Worm (Caenorhabditis elegans) whole organism, L4 larva: Measurements from ENCODE around the gene Y46E12A.5.

Experiments
- ceh-20 ChIP-seq: fragments of 200-800 bp; sonication (Bioruptor generic); IDR thresholded peaks from 2 replicates; pipeline ENCODE4 v1.3.6; 2022; ENCODE audit warnings: missing genetic modification reagents, missing genetic modification characterization, missing compliant biosample characterization
- nhr-77 ChIP-seq: fragments of 150-350 bp; optimal IDR thresholded peaks from 2 replicates; lab custom pipeline; 2014; ENCODE audit warnings: missing biosample characterization, missing genetic modification characterization
- pqm-1 ChIP-seq: sonication (generic microtip); optimal IDR thresholded peaks from 2 replicates; lab custom pipeline; 2017; ENCODE audit warnings: missing biosample characterization, missing genetic modification characterization

DNA sequence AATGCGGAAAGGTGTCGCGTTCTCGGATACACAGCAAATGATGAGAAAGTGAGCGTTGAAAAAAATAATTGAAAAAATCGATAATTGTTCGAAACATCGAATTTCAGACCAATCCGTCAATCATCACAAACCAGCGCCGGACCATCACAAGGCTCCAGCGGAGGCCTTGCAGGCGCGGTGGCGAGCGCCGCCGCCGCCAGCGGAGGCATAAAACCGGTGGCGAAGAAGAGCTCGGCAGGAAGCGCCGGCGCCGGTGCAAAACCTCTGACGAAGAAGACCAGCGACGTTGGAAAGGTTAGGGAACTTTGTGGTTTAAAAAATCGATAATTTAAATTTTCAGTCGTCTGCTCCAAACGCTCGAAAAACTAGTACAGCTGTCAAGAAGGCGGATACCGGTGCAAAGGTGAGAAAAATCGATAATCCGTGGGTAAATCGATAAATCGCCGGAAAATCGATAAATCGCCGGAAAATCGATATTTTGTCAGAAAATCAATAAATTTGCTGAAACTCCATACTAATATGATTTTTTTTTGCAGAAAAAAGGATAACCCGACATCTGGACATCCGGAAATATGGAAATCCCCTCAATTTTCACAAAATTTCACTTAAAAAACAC, 48.2 kb upstream of the Y46E12A.5 start:
- TF ChIP-seq pqm-1 (tag; lab: Kevin White, UChicago), result no peak
- TF ChIP-seq ceh-20 (GFP tag; lab: Robert Waterston, UW), result no peak
- TF ChIP-seq nhr-77 (tag; lab: Kevin White, UChicago), result no peak
